Fruit fly (Drosophila melanogaster) whole organism, embryonic: ENCODE measurements around the gene Herc4.

Experiments
- Adf1 ChIP-seq: fragments of 200-800 bp; sonication (Bioruptor generic); IDR thresholded peaks from 2 replicates; pipeline ENCODE4 v1.3.6; 2022; ENCODE audit warnings: missing biosample characterization, missing genetic modification characterization
- CG10321 ChIP-seq: fragments of 200-800 bp; sonication (Bioruptor generic); IDR thresholded peaks from 2 replicates; pipeline ENCODE4 v1.3.6; 2022; ENCODE audit warnings: missing biosample characterization, missing genetic modification characterization
- CG11560 ChIP-seq: fragments of 200-800 bp; sonication (Bioruptor generic); IDR thresholded peaks from 3 replicates; pipeline ENCODE4 v1.3.6; 2022; ENCODE audit warnings: missing biosample characterization, missing genetic modification characterization
- CG11723 ChIP-seq: fragments of 200-800 bp; sonication (Bioruptor generic); optimal IDR thresholded peaks from 2 replicates; lab custom pipeline; 2017; ENCODE audit warnings: missing biosample characterization, mild to moderate bottlenecking, missing genetic modification characterization
- CG12219 ChIP-seq: fragments of 200-800 bp; sonication (Bioruptor generic); optimal IDR thresholded peaks from 3 replicates; lab custom pipeline; 2018; ENCODE audit warnings: missing biosample characterization, mild to moderate bottlenecking, missing genetic modification characterization
- CG1233 ChIP-seq: fragments of 200-800 bp; sonication (Bioruptor generic); optimal IDR thresholded peaks from 4 replicates; lab custom pipeline; 2018; ENCODE audit warnings: missing biosample characterization, mild to moderate bottlenecking, missing genetic modification characterization
- CG12942 ChIP-seq: fragments of 200-800 bp; sonication (Bioruptor generic); optimal IDR thresholded peaks from 3 replicates; lab custom pipeline; 2016; ENCODE audit warnings: missing biosample characterization, missing genetic modification characterization
- CG14667 ChIP-seq: fragments of 200-800 bp; sonication (Bioruptor generic); IDR thresholded peaks from 2 replicates; pipeline ENCODE4 v1.3.6; 2022; ENCODE audit warnings: missing biosample characterization, missing genetic modification characterization
- CG14965 ChIP-seq: fragments of 200-800 bp; sonication (Bioruptor generic); optimal IDR thresholded peaks from 2 replicates; lab custom pipeline; 2016; ENCODE audit warnings: missing biosample characterization, missing genetic modification characterization, borderline replicate concordance
- CG15479 ChIP-seq: fragments of 200-800 bp; sonication (Bioruptor generic); optimal IDR thresholded peaks from 3 replicates; lab custom pipeline; 2019; ENCODE audit warnings: missing biosample characterization, mild to moderate bottlenecking, missing genetic modification characterization, moderate library complexity
- CG1647 ChIP-seq: fragments of 200-800 bp; sonication (Bioruptor generic); optimal IDR thresholded peaks from 3 replicates; lab custom pipeline; 2016; ENCODE audit warnings: missing biosample characterization, missing genetic modification characterization
- CG16813 ChIP-seq: fragments of 200-800 bp; sonication (Bioruptor generic); IDR thresholded peaks from 3 replicates; pipeline ENCODE4 v1.3.6; 2022; ENCODE audit warnings: missing biosample characterization, missing genetic modification characterization; ENCODE audit not compliant: partially characterized antibody
- CG16863 ChIP-seq: fragments of 200-800 bp; sonication (Bioruptor generic); optimal IDR thresholded peaks from 3 replicates; lab custom pipeline; 2016; ENCODE audit warnings: missing biosample characterization, missing genetic modification characterization
- CG17361 ChIP-seq: fragments of 200-800 bp; sonication (Bioruptor generic); IDR thresholded peaks from 3 replicates; pipeline ENCODE4 v1.3.6; 2022; ENCODE audit warnings: missing biosample characterization, missing genetic modification characterization
- CG2712 ChIP-seq: fragments of 200-800 bp; optimal IDR thresholded peaks from 3 replicates; lab custom pipeline; 2019; ENCODE audit warnings: missing biosample characterization, mild to moderate bottlenecking, missing genetic modification characterization, moderate library complexity
- CG31365 ChIP-seq: fragments of 200-800 bp; sonication (Bioruptor generic); optimal IDR thresholded peaks from 2 replicates; lab custom pipeline; 2018; ENCODE audit warnings: missing biosample characterization, mild to moderate bottlenecking, missing genetic modification characterization
- CG4404 ChIP-seq: fragments of 200-800 bp; sonication (Bioruptor generic); IDR thresholded peaks from 2 replicates; pipeline ENCODE4 v1.3.6; 2022; ENCODE audit warnings: missing biosample characterization, missing genetic modification characterization
- CG5953 ChIP-seq: fragments of 200-800 bp; sonication (Bioruptor generic); IDR thresholded peaks from 2 replicates; pipeline ENCODE4 v1.3.6; 2022; ENCODE audit warnings: missing biosample characterization, missing genetic modification characterization
- CG6175 ChIP-seq: fragments of 200-800 bp; sonication (Bioruptor generic); IDR thresholded peaks from 3 replicates; pipeline ENCODE4 v1.3.6; 2022; ENCODE audit warnings: missing biosample characterization, missing genetic modification characterization
- CG8281 ChIP-seq: fragments of 200-800 bp; sonication (Bioruptor generic); optimal IDR thresholded peaks from 2 replicates; lab custom pipeline; 2018; ENCODE audit warnings: missing biosample characterization, mild to moderate bottlenecking, missing genetic modification characterization, moderate library complexity
- CG9215 ChIP-seq: fragments of 200-800 bp; sonication (Bioruptor generic); IDR thresholded peaks from 2 replicates; pipeline ENCODE4 v1.3.6; 2022; ENCODE audit warnings: missing biosample characterization, missing genetic modification characterization
- CG9817 ChIP-seq: fragments of 200-800 bp; sonication (Bioruptor generic); optimal IDR thresholded peaks from 2 replicates; lab custom pipeline; 2018; ENCODE audit warnings: missing biosample characterization, mild to moderate bottlenecking, missing genetic modification characterization, moderate library complexity
- Camta ChIP-seq: fragments of 200-800 bp; sonication (Bioruptor generic); optimal IDR thresholded peaks from 2 replicates; lab custom pipeline; 2016; ENCODE audit warnings: missing biosample characterization, missing genetic modification characterization
- ERR ChIP-seq: fragments of 200-800 bp; sonication (Bioruptor generic); optimal IDR thresholded peaks from 2 replicates; lab custom pipeline; 2016; ENCODE audit warnings: missing biosample characterization, missing genetic modification characterization
- Fer3 ChIP-seq: fragments of 200-800 bp; sonication (Bioruptor generic); optimal IDR thresholded peaks from 2 replicates; lab custom pipeline; 2018; ENCODE audit warnings: missing biosample characterization, mild to moderate bottlenecking, missing genetic modification characterization, moderate library complexity
- HLH54F ChIP-seq: fragments of 200-800 bp; sonication (Bioruptor generic); optimal IDR thresholded peaks from 3 replicates; lab custom pipeline; 2016; ENCODE audit warnings: missing biosample characterization, missing genetic modification characterization
- Hr51 ChIP-seq, 2 experiments: fragments of 200-800 bp; sonication (Bioruptor generic); optimal IDR thresholded peaks; 2 replicates in 1 of 2; 3 replicates in 1 of 2; lab custom pipeline; 2016 to 2018; ENCODE audit warnings: missing biosample characterization in 2 of 2, missing genetic modification characterization in 2 of 2, mild to moderate bottlenecking in 1 of 2, moderate library complexity in 1 of 2
- MTF-1 ChIP-seq: fragments of 200-800 bp; sonication (Bioruptor generic); optimal IDR thresholded peaks from 2 replicates; lab custom pipeline; 2018; ENCODE audit warnings: missing biosample characterization, mild to moderate bottlenecking, missing genetic modification characterization, borderline replicate concordance
- Opbp ChIP-seq: fragments of 200-800 bp; sonication (Bioruptor generic); IDR thresholded peaks from 3 replicates; pipeline ENCODE4 v1.3.6; 2022; ENCODE audit warnings: missing biosample characterization, missing genetic modification characterization; ENCODE audit not compliant: partially characterized antibody
- Ptx1 ChIP-seq: fragments of 200-800 bp; sonication (Bioruptor generic); IDR thresholded peaks from 2 replicates; pipeline ENCODE4 v1.3.6; 2022; ENCODE audit warnings: missing biosample characterization, missing genetic modification characterization
- Ravus ChIP-seq: fragments of 200-800 bp; sonication (Bioruptor generic); IDR thresholded peaks from 2 replicates; pipeline ENCODE4 v1.3.6; 2022; ENCODE audit warnings: missing biosample characterization, missing genetic modification characterization
- Side ChIP-seq: fragments of 200-800 bp; sonication (Bioruptor generic); optimal IDR thresholded peaks from 2 replicates; lab custom pipeline; 2016; ENCODE audit warnings: missing biosample characterization, missing genetic modification characterization
- Sry-β ChIP-seq: fragments of 200-800 bp; sonication (Bioruptor generic); optimal IDR thresholded peaks from 2 replicates; lab custom pipeline; 2018; ENCODE audit warnings: missing biosample characterization, mild to moderate bottlenecking, missing genetic modification characterization, moderate library complexity
- Stat92E ChIP-seq, 3 experiments: fragments of >200 bp in 2 of 3; fragments of 200-800 bp in 1 of 3; sonication (Bioruptor generic) in 1 of 3; optimal IDR thresholded peaks; 2 replicates each; lab custom pipeline; 2017 to 2019; ENCODE audit warnings: missing biosample characterization in 3 of 3, missing genetic modification characterization in 3 of 3, mild to moderate bottlenecking in 1 of 3, moderate library complexity in 1 of 3
- ab ChIP-seq: fragments of 200-800 bp; sonication (Bioruptor generic); optimal IDR thresholded peaks from 2 replicates; lab custom pipeline; 2016; ENCODE audit warnings: missing biosample characterization, missing genetic modification characterization
- croc ChIP-seq: fragments of 200-800 bp; sonication (Bioruptor generic); conservative IDR thresholded peaks from 3 replicates; pipeline ENCODE4 v1.3.6; 2022; ENCODE audit warnings: missing biosample characterization, missing genetic modification characterization
- dimm ChIP-seq: fragments of 200-800 bp; sonication (Bioruptor generic); IDR thresholded peaks from 2 replicates; pipeline ENCODE4 v1.3.6; 2022; ENCODE audit warnings: missing biosample characterization, missing genetic modification characterization
- eyg ChIP-seq: fragments of 200-800 bp; sonication (Bioruptor generic); optimal IDR thresholded peaks from 3 replicates; lab custom pipeline; 2016; ENCODE audit warnings: missing biosample characterization, missing genetic modification characterization
- fd3F ChIP-seq: fragments of 200-800 bp; sonication (Bioruptor generic); optimal IDR thresholded peaks from 2 replicates; lab custom pipeline; 2018; ENCODE audit warnings: missing biosample characterization, mild to moderate bottlenecking, missing genetic modification characterization, moderate library complexity
- gem ChIP-seq: fragments of 200-800 bp; sonication (Bioruptor generic); optimal IDR thresholded peaks from 2 replicates; lab custom pipeline; 2019; ENCODE audit warnings: missing biosample characterization, mild to moderate bottlenecking, missing genetic modification characterization, moderate library complexity
- gt ChIP-seq: fragments of 200-800 bp; sonication (Bioruptor generic); IDR thresholded peaks from 2 replicates; pipeline ENCODE4 v1.3.6; 2022; ENCODE audit warnings: missing biosample characterization, missing genetic modification characterization
- kah ChIP-seq: fragments of 200-800 bp; sonication (Bioruptor generic); optimal IDR thresholded peaks from 2 replicates; lab custom pipeline; 2018; ENCODE audit warnings: missing biosample characterization, mild to moderate bottlenecking, missing genetic modification characterization
- klu ChIP-seq: fragments of 200-800 bp; sonication (Bioruptor generic); IDR thresholded peaks from 2 replicates; pipeline ENCODE4 v1.3.6; 2022; ENCODE audit warnings: missing biosample characterization, missing genetic modification characterization
- lab ChIP-seq: fragments of 200-800 bp; sonication (Bioruptor generic); optimal IDR thresholded peaks from 3 replicates; lab custom pipeline; 2017; ENCODE audit warnings: missing biosample characterization, missing genetic modification characterization, mild to moderate bottlenecking, moderate library complexity, missing genetic modification reagents
- lola ChIP-seq, 3 experiments: fragments of >200 bp in 2 of 3; fragments of 200-800 bp in 1 of 3; sonication (Bioruptor generic) in 1 of 3; optimal IDR thresholded peaks; 2 replicates each; lab custom pipeline; 2017 to 2019; ENCODE audit warnings: missing biosample characterization in 3 of 3, missing genetic modification characterization in 3 of 3, mild to moderate bottlenecking in 1 of 3, moderate library complexity in 1 of 3
- nau ChIP-seq: fragments of 200-800 bp; sonication (Bioruptor generic); optimal IDR thresholded peaks from 3 replicates; lab custom pipeline; 2017; ENCODE audit warnings: missing biosample characterization, mild to moderate bottlenecking, missing genetic modification characterization, missing genetic modification reagents
- org-1 ChIP-seq: fragments of 200-800 bp; sonication (Bioruptor generic); optimal IDR thresholded peaks from 2 replicates; lab custom pipeline; 2017; ENCODE audit warnings: missing biosample characterization, missing genetic modification characterization
- p53 ChIP-seq: fragments of 200-800 bp; sonication (Bioruptor generic); optimal IDR thresholded peaks from 2 replicates; lab custom pipeline; 2016; ENCODE audit warnings: missing biosample characterization, missing genetic modification characterization
- stc ChIP-seq: fragments of 200-800 bp; sonication (Bioruptor generic); IDR thresholded peaks from 2 replicates; pipeline ENCODE4 v1.3.6; 2022; ENCODE audit warnings: missing biosample characterization, missing genetic modification characterization
- wdn ChIP-seq: fragments of 200-800 bp; sonication (Bioruptor generic); IDR thresholded peaks from 2 replicates; pipeline ENCODE4 v1.3.6; 2022; ENCODE audit warnings: missing biosample characterization, missing genetic modification characterization
- zf30C ChIP-seq: fragments of 200-800 bp; sonication (Bioruptor generic); optimal IDR thresholded peaks from 3 replicates; lab custom pipeline; 2018; ENCODE audit warnings: missing biosample characterization, mild to moderate bottlenecking, missing genetic modification characterization

Herc4 gene

dm6 chr3L:1358338-1358737 is 44.8 kb downstream of the Herc4 start (continued):
- TF ChIP-seq CG17361 (GFP tag; lab: Robert Waterston, UW) (no peak), p53 (GFP tag; lab: Kevin White, UChicago) (no peak), fd3F (GFP tag; lab: Kevin White, UChicago) (no peak), CG12942 (GFP tag; lab: Kevin White, UChicago) (no peak), Stat92E (GFP tag; optimal IDR thresholded peaks at IDR 0.05; lab: Kevin White, UChicago) (no peak), wdn (no peak), croc (GFP tag; lab: Robert Waterston, UW) (no peak), Opbp (GFP tag; lab: Robert Waterston, UW) (no peak), lab (GFP tag; lab: Kevin White, UChicago) (no peak), CG9817 (no peak), CG16813 (GFP tag; lab: Robert Waterston, UW) (no peak), CG14667 (GFP tag; lab: Robert Waterston, UW) (0 out of 2 replicates have a peak, but pooled peaks have one; percentile 12), HLH54F (no peak), Ptx1 (GFP tag; lab: Robert Waterston, UW) (0 out of 2 replicates have a peak, but pooled peaks have one; percentile 9), gem (tag; lab: Kevin White, UChicago) (peak; percentile 10), CG16863 (no peak), klu (no peak), eyg (GFP tag; lab: Kevin White, UChicago) (no peak), stc (GFP tag; lab: Robert Waterston, UW) (no peak), nau (no peak), CG8281 (tag; lab: Kevin White, UChicago) (no peak), CG14965 (GFP tag; lab: Kevin White, UChicago) (no peak), CG31365 (no peak), Hr51 (GFP tag; optimal IDR thresholded peaks at IDR 0.05; lab: Kevin White, UChicago) (no peak), gt (GFP tag; lab: Robert Waterston, UW) (no peak), CG1233 (GFP tag; lab: Kevin White, UChicago) (no peak), ERR (GFP tag; lab: Kevin White, UChicago) (no peak), Side (GFP tag; lab: Kevin White, UChicago) (no peak), Camta (GFP tag; lab: Kevin White, UChicago) (no peak), Ravus (GFP tag; lab: Robert Waterston, UW) (no peak), ab (GFP tag; lab: Kevin White, UChicago) (no peak), CG11723 (GFP tag; lab: Kevin White, UChicago) (no peak), CG1647 (GFP tag; lab: Kevin White, UChicago) (no peak), Adf1 (GFP tag; lab: Robert Waterston, UW) (no peak), org-1 (GFP tag; lab: Kevin White, UChicago) (no peak), CG5953 (no peak), CG12219 (no peak), zf30C (peak; percentile 67), CG6175 (GFP tag; lab: Robert Waterston, UW) (no peak), CG9215 (no peak), dimm (GFP tag; lab: Robert Waterston, UW) (no peak), Sry-β (no peak), CG2712 (tag; lab: Kevin White, UChicago) (peak; percentile 37), lola (GFP tag; optimal IDR thresholded peaks at IDR 0.05; lab: Kevin White, UChicago) (peak in 1 of 3 experiments; percentile 16), CG11560 (tag; lab: Robert Waterston, UW) (no peak), CG4404 (peak; percentile 79), CG10321 (GFP tag; lab: Robert Waterston, UW) (no peak), kah (GFP tag; lab: Kevin White, UChicago) (no peak), MTF-1 (GFP tag; lab: Kevin White, UChicago) (no peak), CG15479 (GFP tag; lab: Kevin White, UChicago) (no peak), Fer3 (tag; lab: Kevin White, UChicago) (no peak)
